Worm (Caenorhabditis elegans): ENCODE measurements around the gene F57A8.6.

- TF ChIP-seq ama-1 (optimal IDR thresholded peaks at IDR 0.05) = no peak
- TF ChIP-seq sea-1 (GFP tag; conservative IDR thresholded peaks at IDR 0.05) = no peak
- no peak for TF ChIP-seq tbx-11 (GFP tag; IDR thresholded peaks at IDR 0.05)
- TF ChIP-seq scrt-1 (GFP tag; IDR thresholded peaks at IDR 0.05) = no peak
- no peak for TF ChIP-seq aly-1 (tag; optimal IDR thresholded peaks at IDR 0.05)
These were observed 40.6 kb upstream of the F57A8.6 start, which contains the start of gene cht-5 for ce11 chrV:10114329-10114728.

All from whole organism, early embryonic.